Fruit fly (Drosophila melanogaster) whole organism, embryonic: ENCODE measurements around the gene Glys.

Experiments
- Ada2b ChIP-seq: fragments of 200-800 bp; sonication (Bioruptor generic); IDR thresholded peaks from 2 replicates; pipeline ENCODE4 v1.3.6; 2022; ENCODE audit warnings: missing biosample characterization, missing genetic modification characterization
- Bgb ChIP-seq: fragments of 200-800 bp; sonication (Bioruptor generic); IDR thresholded peaks from 2 replicates; pipeline ENCODE4 v1.3.6; 2022; ENCODE audit warnings: missing biosample characterization, missing genetic modification characterization; ENCODE audit not compliant: partially characterized antibody
- CG10565 ChIP-seq: fragments of 200-800 bp; sonication (Bioruptor generic); optimal IDR thresholded peaks from 3 replicates; lab custom pipeline; 2016; ENCODE audit warnings: missing biosample characterization, mild to moderate bottlenecking, missing genetic modification characterization
- CG11456 ChIP-seq: fragments of 200-800 bp; sonication (Bioruptor generic); IDR thresholded peaks from 3 replicates; pipeline ENCODE4 v1.3.6; 2022; ENCODE audit warnings: missing biosample characterization, missing genetic modification characterization
- CG11504 ChIP-seq: fragments of 200-800 bp; sonication (Bioruptor generic); optimal IDR thresholded peaks from 3 replicates; lab custom pipeline; 2019; ENCODE audit warnings: missing biosample characterization, mild to moderate bottlenecking, missing genetic modification characterization, moderate library complexity
- CG1233 ChIP-seq: fragments of 200-800 bp; sonication (Bioruptor generic); optimal IDR thresholded peaks from 4 replicates; lab custom pipeline; 2018; ENCODE audit warnings: missing biosample characterization, mild to moderate bottlenecking, missing genetic modification characterization
- CG12744 ChIP-seq: fragments of 200-800 bp; sonication (Bioruptor generic); optimal IDR thresholded peaks from 2 replicates; lab custom pipeline; 2016; ENCODE audit warnings: missing biosample characterization, missing genetic modification characterization
- CG14860 ChIP-seq: fragments of 200-800 bp; sonication (Bioruptor generic); IDR thresholded peaks from 3 replicates; pipeline ENCODE4 v1.3.6; 2022; ENCODE audit warnings: missing biosample characterization, missing genetic modification characterization; ENCODE audit not compliant: partially characterized antibody
- CG15514 ChIP-seq: fragments of 200-800 bp; sonication (Bioruptor generic); optimal IDR thresholded peaks from 3 replicates; lab custom pipeline; 2017; ENCODE audit warnings: missing biosample characterization, missing genetic modification characterization, mild to moderate bottlenecking, moderate library complexity, missing genetic modification reagents
- CG1603 ChIP-seq: fragments of 200-800 bp; sonication (Bioruptor generic); optimal IDR thresholded peaks from 2 replicates; lab custom pipeline; 2019; ENCODE audit warnings: missing biosample characterization, mild to moderate bottlenecking, missing genetic modification characterization, moderate library complexity
- CG16863 ChIP-seq: fragments of 200-800 bp; sonication (Bioruptor generic); optimal IDR thresholded peaks from 3 replicates; lab custom pipeline; 2016; ENCODE audit warnings: missing biosample characterization, missing genetic modification characterization
- CG17612 ChIP-seq: fragments of 200-800 bp; sonication (Bioruptor generic); IDR thresholded peaks from 2 replicates; pipeline ENCODE4 v1.3.6; 2022; ENCODE audit warnings: missing biosample characterization, missing genetic modification characterization
- CG2678 ChIP-seq: fragments of 200-800 bp; sonication (Bioruptor generic); optimal IDR thresholded peaks from 3 replicates; lab custom pipeline; 2019; ENCODE audit warnings: missing biosample characterization, mild to moderate bottlenecking, missing genetic modification characterization, moderate library complexity
- CG2875 ChIP-seq: fragments of 200-800 bp; sonication (Bioruptor generic); optimal IDR thresholded peaks from 2 replicates; lab custom pipeline; 2017; ENCODE audit warnings: missing biosample characterization, mild to moderate bottlenecking, missing genetic modification characterization, missing genetic modification reagents
- CG31365 ChIP-seq: fragments of 200-800 bp; sonication (Bioruptor generic); optimal IDR thresholded peaks from 2 replicates; lab custom pipeline; 2018; ENCODE audit warnings: missing biosample characterization, mild to moderate bottlenecking, missing genetic modification characterization
- CG34376 ChIP-seq: fragments of 200-800 bp; sonication (Bioruptor generic); optimal IDR thresholded peaks from 2 replicates; lab custom pipeline; 2018; ENCODE audit warnings: missing biosample characterization, mild to moderate bottlenecking, missing genetic modification characterization
- CG34422 ChIP-seq: fragments of 200-800 bp; sonication (Bioruptor generic); IDR thresholded peaks from 3 replicates; pipeline ENCODE4 v1.3.6; 2022; ENCODE audit warnings: missing biosample characterization, missing genetic modification characterization
- CG7745 ChIP-seq: fragments of 200-800 bp; sonication (Bioruptor generic); optimal IDR thresholded peaks from 2 replicates; lab custom pipeline; 2018; ENCODE audit warnings: missing biosample characterization, mild to moderate bottlenecking, missing genetic modification characterization, moderate library complexity
- CG7839 ChIP-seq: fragments of 200-800 bp; sonication (Bioruptor generic); optimal IDR thresholded peaks from 3 replicates; lab custom pipeline; 2018; ENCODE audit warnings: missing biosample characterization, mild to moderate bottlenecking, missing genetic modification characterization, moderate library complexity
- CrebB ChIP-seq: fragments of 200-800 bp; sonication (Bioruptor generic); optimal IDR thresholded peaks from 3 replicates; lab custom pipeline; 2018; ENCODE audit warnings: missing biosample characterization, mild to moderate bottlenecking, missing genetic modification characterization
- E2f1 ChIP-seq: fragments of 200-800 bp; sonication (Bioruptor generic); IDR thresholded peaks from 2 replicates; pipeline ENCODE4 v1.3.6; 2022; ENCODE audit warnings: missing biosample characterization, missing genetic modification characterization
- GATAe ChIP-seq: fragments of 200-800 bp; sonication (Bioruptor generic); conservative IDR thresholded peaks from 2 replicates; pipeline ENCODE4 v1.3.6; 2022; ENCODE audit warnings: missing biosample characterization, missing genetic modification characterization
- HmgD ChIP-seq: fragments of 200-800 bp; sonication (Bioruptor generic); optimal IDR thresholded peaks from 3 replicates; lab custom pipeline; 2016; ENCODE audit warnings: missing biosample characterization, missing genetic modification characterization
- Lim3 ChIP-seq: fragments of 200-800 bp; sonication (Bioruptor generic); IDR thresholded peaks from 2 replicates; pipeline ENCODE4 v1.3.6; 2022; ENCODE audit warnings: missing biosample characterization, missing genetic modification characterization
- MESR4 ChIP-seq: fragments of 200-800 bp; sonication (Bioruptor generic); optimal IDR thresholded peaks from 2 replicates; lab custom pipeline; 2018; ENCODE audit warnings: missing biosample characterization, mild to moderate bottlenecking, missing genetic modification characterization, moderate library complexity
- NC2α ChIP-seq: fragments of 200-800 bp; sonication (Bioruptor generic); optimal IDR thresholded peaks from 2 replicates; lab custom pipeline; 2016; ENCODE audit warnings: missing biosample characterization, missing genetic modification characterization
- NK7.1 ChIP-seq: fragments of 200-800 bp; sonication (Bioruptor generic); optimal IDR thresholded peaks from 3 replicates; lab custom pipeline; 2016; ENCODE audit warnings: missing biosample characterization, missing genetic modification characterization
- Opbp ChIP-seq: fragments of 200-800 bp; sonication (Bioruptor generic); IDR thresholded peaks from 3 replicates; pipeline ENCODE4 v1.3.6; 2022; ENCODE audit warnings: missing biosample characterization, missing genetic modification characterization; ENCODE audit not compliant: partially characterized antibody
- Pdp1 ChIP-seq, 2 experiments: fragments of 200-800 bp; sonication (Bioruptor generic); optimal IDR thresholded peaks; 3 replicates each; lab custom pipeline; 2016; ENCODE audit warnings: missing biosample characterization in 2 of 2, missing genetic modification characterization in 2 of 2, mild to moderate bottlenecking in 1 of 2, moderate library complexity in 1 of 2
- Poxn ChIP-seq: fragments of 200-800 bp; sonication (Bioruptor generic); IDR thresholded peaks from 2 replicates; pipeline ENCODE4 v1.3.6; 2022; ENCODE audit warnings: missing biosample characterization, missing genetic modification characterization
- Xrp1 ChIP-seq: fragments of 200-800 bp; sonication (Bioruptor generic); IDR thresholded peaks from 2 replicates; pipeline ENCODE4 v1.3.6; 2022; ENCODE audit warnings: missing biosample characterization, missing genetic modification characterization
- amos ChIP-seq: fragments of 200-800 bp; sonication (Bioruptor generic); IDR thresholded peaks from 2 replicates; pipeline ENCODE4 v1.3.6; 2022; ENCODE audit warnings: missing biosample characterization, missing genetic modification characterization; ENCODE audit not compliant: partially characterized antibody
- ara ChIP-seq: fragments of 200-800 bp; sonication (Bioruptor generic); IDR thresholded peaks from 2 replicates; pipeline ENCODE4 v1.3.6; 2022; ENCODE audit warnings: missing biosample characterization, missing genetic modification characterization
- cato ChIP-seq: fragments of 200-800 bp; sonication (Bioruptor generic); optimal IDR thresholded peaks from 2 replicates; lab custom pipeline; 2016; ENCODE audit warnings: missing biosample characterization, missing genetic modification characterization, borderline replicate concordance
- dimm ChIP-seq: fragments of 200-800 bp; sonication (Bioruptor generic); IDR thresholded peaks from 2 replicates; pipeline ENCODE4 v1.3.6; 2022; ENCODE audit warnings: missing biosample characterization, missing genetic modification characterization
- dysf ChIP-seq: fragments of 200-800 bp; sonication (Bioruptor generic); IDR thresholded peaks from 3 replicates; pipeline ENCODE4 v1.3.6; 2022; ENCODE audit warnings: missing biosample characterization, missing genetic modification characterization
- gcm2 ChIP-seq: fragments of 200-800 bp; sonication (Bioruptor generic); optimal IDR thresholded peaks from 2 replicates; lab custom pipeline; 2016; ENCODE audit warnings: missing biosample characterization, missing genetic modification characterization
- h ChIP-seq: fragments of >200 bp; optimal IDR thresholded peaks from 2 replicates; lab custom pipeline; 2017
- mld ChIP-seq: fragments of 200-800 bp; sonication (Bioruptor generic); IDR thresholded peaks from 3 replicates; pipeline ENCODE4 v1.3.6; 2022; ENCODE audit warnings: missing biosample characterization, missing genetic modification characterization; ENCODE audit not compliant: partially characterized antibody
- nom ChIP-seq: fragments of 200-800 bp; sonication (Bioruptor generic); optimal IDR thresholded peaks from 2 replicates; lab custom pipeline; 2017; ENCODE audit warnings: missing biosample characterization, missing genetic modification characterization, mild to moderate bottlenecking, moderate library complexity, missing genetic modification reagents
- pho ChIP-seq: fragments of 200-800 bp; sonication (Bioruptor generic); optimal IDR thresholded peaks from 2 replicates; lab custom pipeline; 2016; ENCODE audit warnings: missing biosample characterization, missing genetic modification characterization
- sd ChIP-seq: fragments of 200-800 bp; sonication (Bioruptor generic); optimal IDR thresholded peaks from 3 replicates; lab custom pipeline; 2018; ENCODE audit warnings: missing biosample characterization, mild to moderate bottlenecking, missing genetic modification characterization, moderate library complexity
- shn ChIP-seq: fragments of 200-800 bp; sonication (Bioruptor generic); optimal IDR thresholded peaks from 3 replicates; lab custom pipeline; 2016; ENCODE audit warnings: missing biosample characterization, missing genetic modification characterization
- sim ChIP-seq: fragments of 200-800 bp; sonication (Bioruptor generic); IDR thresholded peaks from 2 replicates; pipeline ENCODE4 v1.3.6; 2022; ENCODE audit warnings: missing biosample characterization, missing genetic modification characterization
- slou ChIP-seq: fragments of 200-800 bp; sonication (Bioruptor generic); optimal IDR thresholded peaks from 3 replicates; lab custom pipeline; 2016; ENCODE audit warnings: missing biosample characterization, missing genetic modification characterization
- slp2 ChIP-seq: fragments of 200-800 bp; sonication (Bioruptor generic); optimal IDR thresholded peaks from 2 replicates; lab custom pipeline; 2016; ENCODE audit warnings: missing biosample characterization, missing genetic modification characterization
- sug ChIP-seq: fragments of 200-800 bp; optimal IDR thresholded peaks from 2 replicates; lab custom pipeline; 2019; ENCODE audit warnings: missing biosample characterization, mild to moderate bottlenecking, missing genetic modification characterization, moderate library complexity
- tgo ChIP-seq: fragments of 200-800 bp; sonication (Bioruptor generic); IDR thresholded peaks from 3 replicates; pipeline ENCODE4 v1.3.6; 2022; ENCODE audit warnings: missing biosample characterization, missing genetic modification characterization
- trem ChIP-seq: fragments of 200-800 bp; optimal IDR thresholded peaks from 3 replicates; lab custom pipeline; 2019; ENCODE audit warnings: missing biosample characterization, mild to moderate bottlenecking, missing genetic modification characterization, moderate library complexity
- unpg ChIP-seq: fragments of 200-800 bp; sonication (Bioruptor generic); optimal IDR thresholded peaks from 3 replicates; lab custom pipeline; 2018; ENCODE audit warnings: missing biosample characterization, mild to moderate bottlenecking, missing genetic modification characterization, moderate library complexity
- zen2 ChIP-seq: fragments of 200-800 bp; sonication (Bioruptor generic); IDR thresholded peaks from 3 replicates; pipeline ENCODE4 v1.3.6; 2022; ENCODE audit warnings: missing biosample characterization, missing genetic modification characterization; ENCODE audit not compliant: partially characterized antibody

Glys gene

dm6 chr3R:15136846-15137245, 10.5 kb downstream of the Glys start, which contains the start of the genes CG6912 and CG3984 (continued):
- no peak for TF ChIP-seq gcm2 (GFP tag; lab: Kevin White, UChicago)
- TF ChIP-seq CG34422 (GFP tag; lab: Robert Waterston, UW) = 0 out of 3 replicates have a peak, but pooled peaks have one; percentile 23
- TF ChIP-seq CG1233 (GFP tag; lab: Kevin White, UChicago) = no peak
- no peak for TF ChIP-seq MESR4 (GFP tag; lab: Kevin White, UChicago)
- TF ChIP-seq amos (GFP tag; lab: Robert Waterston, UW) = 0 out of 2 replicates have a peak, but pooled peaks have one; percentile 11
- no peak for TF ChIP-seq dysf
- TF ChIP-seq Bgb = no peak
- no peak for TF ChIP-seq slou (GFP tag; lab: Kevin White, UChicago)
- TF ChIP-seq E2f1 (GFP tag; lab: Robert Waterston, UW) = no peak
- TF ChIP-seq GATAe (GFP tag; lab: Robert Waterston, UW) = no peak
- TF ChIP-seq cato (GFP tag; lab: Kevin White, UChicago) = no peak
- TF ChIP-seq CG7745 (tag; lab: Kevin White, UChicago) = no peak
- TF ChIP-seq CG2875 (GFP tag; lab: Kevin White, UChicago) = no peak
- TF ChIP-seq mld (GFP tag; lab: Robert Waterston, UW) = 0 out of 3 replicates have a peak, but pooled peaks have one; percentile 12
- TF ChIP-seq pho (GFP tag; lab: Kevin White, UChicago) = no peak
- TF ChIP-seq CG2678 = no peak
- TF ChIP-seq CG7839 = no peak
- no peak for TF ChIP-seq ara (GFP tag; lab: Robert Waterston, UW)
- TF ChIP-seq sd (tag; lab: Kevin White, UChicago) = no peak
- TF ChIP-seq CG1603 (tag; lab: Kevin White, UChicago) = no peak
- TF ChIP-seq h (lab: Kevin White, UChicago) = no peak
- TF ChIP-seq CG12744 (GFP tag; lab: Kevin White, UChicago) = no peak
- TF ChIP-seq sug (tag; lab: Kevin White, UChicago) = peak; percentile 60
- no peak for TF ChIP-seq CG14860
- TF ChIP-seq CG34376 (GFP tag; lab: Kevin White, UChicago) = peak; percentile 33
- TF ChIP-seq Lim3 (GFP tag; lab: Robert Waterston, UW) = no peak
- TF ChIP-seq zen2 (GFP tag; lab: Robert Waterston, UW) = no peak
- TF ChIP-seq slp2 = no peak
- TF ChIP-seq CG11456 (GFP tag; lab: Robert Waterston, UW) = no peak
- TF ChIP-seq dimm = no peak
- TF ChIP-seq Ada2b (GFP tag; lab: Robert Waterston, UW) = no peak
- TF ChIP-seq Pdp1 (GFP tag; optimal IDR thresholded peaks at IDR 0.05; lab: Kevin White, UChicago) = peak in 1 of 2 experiments; percentile 36
- TF ChIP-seq NK7.1 (GFP tag; lab: Kevin White, UChicago) = no peak
- TF ChIP-seq CG16863 (GFP tag; lab: Kevin White, UChicago) = no peak
- no peak for TF ChIP-seq HmgD
- TF ChIP-seq CG10565 (GFP tag; lab: Kevin White, UChicago) = no peak
- TF ChIP-seq unpg (GFP tag; lab: Kevin White, UChicago) = no peak
- TF ChIP-seq trem (tag; lab: Kevin White, UChicago) = no peak
- no peak for TF ChIP-seq sim
- no peak for TF ChIP-seq nom (GFP tag; lab: Kevin White, UChicago)
- TF ChIP-seq CG31365 (tag; lab: Kevin White, UChicago) = no peak
- no peak for TF ChIP-seq CG11504 (tag; lab: Kevin White, UChicago)
- TF ChIP-seq CG17612 = 0 out of 2 replicates have a peak, but pooled peaks have one; percentile 29
- no peak for TF ChIP-seq shn (GFP tag; lab: Kevin White, UChicago)
- TF ChIP-seq Poxn (GFP tag; lab: Robert Waterston, UW) = 0 out of 2 replicates have a peak, but pooled peaks have one; percentile 22
- TF ChIP-seq NC2α (GFP tag; lab: Kevin White, UChicago) = no peak
- TF ChIP-seq Opbp (GFP tag; lab: Robert Waterston, UW) = no peak
- TF ChIP-seq Xrp1 (GFP tag; lab: Robert Waterston, UW) = no peak
- no peak for TF ChIP-seq CG15514 (GFP tag; lab: Kevin White, UChicago)
- no peak for TF ChIP-seq tgo (GFP tag; lab: Robert Waterston, UW)
- TF ChIP-seq CrebB (tag; lab: Kevin White, UChicago) = no peak
